Fruit fly (Drosophila melanogaster) whole organism, wandering third instar larva: ENCODE results near the gene CG34034.

ENCODE experiments used
- Abd-B ChIP-seq: fragments of >200 bp; optimal IDR thresholded peaks from 2 replicates; lab custom pipeline; 2017; ENCODE audit warnings: missing biosample characterization, missing genetic modification characterization
- CG9705 ChIP-seq: fragments of 200-800 bp; sonication (Bioruptor generic); optimal IDR thresholded peaks from 2 replicates; lab custom pipeline; 2018; ENCODE audit warnings: missing biosample characterization, mild to moderate bottlenecking, missing genetic modification characterization
- Myc ChIP-seq: fragments of >200 bp; optimal IDR thresholded peaks from 2 replicates; lab custom pipeline; 2017
- N ChIP-seq: fragments of >200 bp; optimal IDR thresholded peaks from 2 replicates; lab custom pipeline; 2018; ENCODE audit warnings: missing biosample characterization, missing external identifiers, missing genetic modification characterization
- OdsH ChIP-seq: fragments of 200-800 bp; sonication (Bioruptor generic); optimal IDR thresholded peaks from 2 replicates; lab custom pipeline; 2016; ENCODE audit warnings: missing biosample characterization, mild to moderate bottlenecking, missing genetic modification characterization
- Rel ChIP-seq, 2 experiments: fragments of 200-800 bp; sonication (Bioruptor generic) in 1 of 2; optimal IDR thresholded peaks; 2 replicates in 1 of 2; 3 replicates in 1 of 2; lab custom pipeline; 2016 to 2019; ENCODE audit warnings: mild to moderate bottlenecking in 2 of 2, missing biosample characterization in 2 of 2, missing genetic modification characterization in 2 of 2, moderate library complexity in 1 of 2
- br ChIP-seq: fragments of 200-800 bp; sonication (Bioruptor generic); optimal IDR thresholded peaks from 2 replicates; lab custom pipeline; 2016; ENCODE audit warnings: missing biosample characterization, missing genetic modification characterization
- dl ChIP-seq, 2 experiments: fragments of 175-275, 200-275 bp in 1 of 2; fragments of 200-275 bp in 1 of 2; sonication (Bioruptor generic); optimal IDR thresholded peaks; lab custom pipeline; 2018; ENCODE audit warnings: mild to moderate bottlenecking in 2 of 2, missing biosample characterization in 2 of 2, missing genetic modification characterization in 2 of 2, moderate library complexity in 2 of 2; ENCODE audit not compliant: partially characterized antibody in 2 of 2, insufficient read depth in 1 of 2
- rgr ChIP-seq: fragments of 200-800 bp; sonication (Bioruptor generic); optimal IDR thresholded peaks from 3 replicates; lab custom pipeline; 2016; ENCODE audit warnings: missing biosample characterization, mild to moderate bottlenecking, missing genetic modification characterization
- usp ChIP-seq: fragments of >200 bp; optimal IDR thresholded peaks from 2 replicates; lab custom pipeline; 2017; ENCODE audit warnings: missing biosample characterization, missing genetic modification characterization
- woc ChIP-seq: sonication (Bioruptor generic); optimal IDR thresholded peaks from 2 replicates; lab custom pipeline; 2016; ENCODE audit warnings: missing biosample characterization, mild to moderate bottlenecking, missing genetic modification characterization

DNA sequence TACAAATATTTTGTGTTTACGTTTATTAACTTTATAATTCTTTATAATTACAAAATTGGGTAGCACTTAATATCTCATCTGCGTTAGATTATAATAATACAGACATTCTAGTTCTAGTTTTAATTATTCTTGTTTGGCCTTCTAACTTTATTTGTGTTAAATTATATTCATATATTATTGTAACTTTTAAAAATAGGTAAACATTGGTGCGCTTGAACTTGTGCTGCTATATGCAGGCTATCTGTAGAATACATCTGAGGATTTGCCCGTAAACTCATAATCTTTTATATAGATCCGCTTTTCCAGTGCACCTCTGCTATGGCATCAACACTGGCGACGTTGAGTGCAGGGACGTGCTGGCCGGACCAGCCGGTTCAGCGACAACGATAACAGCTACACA, 16.5 kb downstream of the CG34034 start:
- TF ChIP-seq Myc (lab: Kevin White, UChicago): no peak
- TF ChIP-seq usp (GFP tag; lab: Kevin White, UChicago): no peak
- no peak for TF ChIP-seq dl (GFP tag; optimal IDR thresholded peaks at IDR 0.05; lab: Kevin White, UChicago; ENCODE audit: insufficient read depth in 1 of 2, partially characterized antibody in 2 of 2)
- TF ChIP-seq br (GFP tag; lab: Kevin White, UChicago): no peak
- TF ChIP-seq N (GFP tag; lab: Kevin White, UChicago): no peak
- no peak for TF ChIP-seq rgr
- TF ChIP-seq Abd-B (GFP tag; lab: Kevin White, UChicago): no peak
- TF ChIP-seq woc: no peak
- no peak for TF ChIP-seq CG9705 (GFP tag; lab: Kevin White, UChicago)
- TF ChIP-seq Rel (GFP tag; optimal IDR thresholded peaks at IDR 0.05; lab: Kevin White, UChicago): no peak
- no peak for TF ChIP-seq Rel (tag; optimal IDR thresholded peaks at IDR 0.05; lab: Kevin White, UChicago)
- no peak for TF ChIP-seq OdsH (GFP tag; lab: Kevin White, UChicago)
